Fruit fly (Drosophila melanogaster) whole organism, embryonic: ENCODE results near the gene GAPsec.

Experiments
- Aef1 ChIP-seq: fragments of 200-800 bp; sonication (Bioruptor generic); IDR thresholded peaks from 3 replicates; pipeline ENCODE4 v1.3.6; 2022; ENCODE audit warnings: missing biosample characterization, missing genetic modification characterization
- Blimp-1 ChIP-seq: fragments of 200-800 bp; sonication (Bioruptor generic); optimal IDR thresholded peaks from 3 replicates; lab custom pipeline; 2018; ENCODE audit warnings: missing biosample characterization, missing genetic modification characterization, mild to moderate bottlenecking, moderate library complexity, missing genetic modification reagents
- Bteb2 ChIP-seq: fragments of 200-800 bp; sonication (Bioruptor generic); optimal IDR thresholded peaks from 2 replicates; lab custom pipeline; 2016; ENCODE audit warnings: missing biosample characterization, missing genetic modification characterization
- CG10366 ChIP-seq: fragments of 200-800 bp; sonication (Bioruptor generic); IDR thresholded peaks from 2 replicates; pipeline ENCODE4 v1.3.6; 2022; ENCODE audit warnings: missing biosample characterization, missing genetic modification characterization
- CG10431 ChIP-seq: fragments of 200-800 bp; sonication (Bioruptor generic); optimal IDR thresholded peaks from 3 replicates; lab custom pipeline; 2018; ENCODE audit warnings: missing biosample characterization, mild to moderate bottlenecking, missing genetic modification characterization
- CG11456 ChIP-seq: fragments of 200-800 bp; sonication (Bioruptor generic); IDR thresholded peaks from 3 replicates; pipeline ENCODE4 v1.3.6; 2022; ENCODE audit warnings: missing biosample characterization, missing genetic modification characterization
- CG13287 ChIP-seq: fragments of 200-800 bp; sonication (Bioruptor generic); IDR thresholded peaks from 2 replicates; pipeline ENCODE4 v1.3.6; 2022; ENCODE audit warnings: missing biosample characterization, missing genetic modification characterization; ENCODE audit not compliant: partially characterized antibody
- CG14050 ChIP-seq: fragments of 200-800 bp; sonication (Bioruptor generic); IDR thresholded peaks from 3 replicates; pipeline ENCODE4 v1.3.6; 2022; ENCODE audit warnings: missing biosample characterization, missing genetic modification characterization
- CG1602 ChIP-seq: fragments of 200-800 bp; sonication (Bioruptor generic); optimal IDR thresholded peaks from 3 replicates; lab custom pipeline; 2016; ENCODE audit warnings: missing biosample characterization, missing genetic modification characterization
- CG17186 ChIP-seq: fragments of 200-800 bp; sonication (Bioruptor generic); optimal IDR thresholded peaks from 3 replicates; lab custom pipeline; 2017; ENCODE audit warnings: missing biosample characterization, missing genetic modification reagents, missing genetic modification characterization
- CG2120 ChIP-seq: fragments of 200-800 bp; sonication (Bioruptor generic); optimal IDR thresholded peaks from 3 replicates; lab custom pipeline; 2016; ENCODE audit warnings: missing biosample characterization, missing genetic modification characterization
- CG2202 ChIP-seq: fragments of 200-800 bp; sonication (Bioruptor generic); optimal IDR thresholded peaks from 2 replicates; lab custom pipeline; 2018; ENCODE audit warnings: missing biosample characterization, mild to moderate bottlenecking, missing genetic modification characterization
- CG2678 ChIP-seq: fragments of 200-800 bp; sonication (Bioruptor generic); optimal IDR thresholded peaks from 3 replicates; lab custom pipeline; 2019; ENCODE audit warnings: missing biosample characterization, mild to moderate bottlenecking, missing genetic modification characterization, moderate library complexity
- CG31224 ChIP-seq: fragments of 200-800 bp; sonication (Bioruptor generic); IDR thresholded peaks from 2 replicates; pipeline ENCODE4 v1.3.6; 2022; ENCODE audit warnings: missing biosample characterization, missing genetic modification characterization
- CG32767 ChIP-seq: fragments of 200-800 bp; sonication (Bioruptor generic); IDR thresholded peaks from 2 replicates; pipeline ENCODE4 v1.3.6; 2022; ENCODE audit warnings: missing biosample characterization, missing genetic modification characterization
- CG32772 ChIP-seq: fragments of 200-800 bp; sonication (Bioruptor generic); IDR thresholded peaks from 2 replicates; pipeline ENCODE4 v1.3.6; 2022; ENCODE audit warnings: missing biosample characterization, missing genetic modification characterization
- CG34376 ChIP-seq: fragments of 200-800 bp; sonication (Bioruptor generic); optimal IDR thresholded peaks from 2 replicates; lab custom pipeline; 2018; ENCODE audit warnings: missing biosample characterization, mild to moderate bottlenecking, missing genetic modification characterization
- CG9437 ChIP-seq: fragments of 200-800 bp; sonication (Bioruptor generic); optimal IDR thresholded peaks from 2 replicates; lab custom pipeline; 2018; ENCODE audit warnings: missing biosample characterization, mild to moderate bottlenecking, missing genetic modification characterization
- CG9609 ChIP-seq: fragments of 200-800 bp; sonication (Bioruptor generic); optimal IDR thresholded peaks from 3 replicates; lab custom pipeline; 2016; ENCODE audit warnings: missing biosample characterization, missing genetic modification characterization
- CrebB ChIP-seq: fragments of 200-800 bp; sonication (Bioruptor generic); optimal IDR thresholded peaks from 3 replicates; lab custom pipeline; 2018; ENCODE audit warnings: missing biosample characterization, mild to moderate bottlenecking, missing genetic modification characterization
- E2f2 ChIP-seq: fragments of 200-800 bp; sonication (Bioruptor generic); IDR thresholded peaks from 2 replicates; pipeline ENCODE4 v1.3.6; 2022; ENCODE audit warnings: missing biosample characterization, missing genetic modification characterization
- Eip74EF ChIP-seq, 2 experiments: fragments of 200-800 bp in 1 of 2; fragments of >200 bp in 1 of 2; sonication (Bioruptor generic) in 1 of 2; optimal IDR thresholded peaks; 2 replicates each; lab custom pipeline; 2017 to 2019; ENCODE audit warnings: missing biosample characterization in 2 of 2, missing genetic modification characterization in 2 of 2, mild to moderate bottlenecking in 1 of 2, moderate library complexity in 1 of 2
- GATAe ChIP-seq: fragments of 200-800 bp; sonication (Bioruptor generic); conservative IDR thresholded peaks from 2 replicates; pipeline ENCODE4 v1.3.6; 2022; ENCODE audit warnings: missing biosample characterization, missing genetic modification characterization
- HLH54F ChIP-seq: fragments of 200-800 bp; sonication (Bioruptor generic); optimal IDR thresholded peaks from 3 replicates; lab custom pipeline; 2016; ENCODE audit warnings: missing biosample characterization, missing genetic modification characterization
- al ChIP-seq: fragments of 200-800 bp; sonication (Bioruptor generic); IDR thresholded peaks from 2 replicates; pipeline ENCODE4 v1.3.6; 2022; ENCODE audit warnings: missing biosample characterization, missing genetic modification characterization
- ap ChIP-seq: fragments of 200-800 bp; sonication (Bioruptor generic); IDR thresholded peaks from 2 replicates; pipeline ENCODE4 v1.3.6; 2022; ENCODE audit warnings: missing biosample characterization, missing genetic modification characterization
- bowl ChIP-seq: fragments of 200-800 bp; sonication (Bioruptor generic); IDR thresholded peaks from 2 replicates; pipeline ENCODE4 v1.3.6; 2022; ENCODE audit warnings: missing biosample characterization, missing genetic modification characterization
- cad ChIP-seq: fragments of >200 bp; optimal IDR thresholded peaks from 2 replicates; lab custom pipeline; 2017; ENCODE audit warnings: missing biosample characterization, missing genetic modification characterization
- ci ChIP-seq: fragments of 200-800 bp; sonication (Bioruptor generic); IDR thresholded peaks from 3 replicates; pipeline ENCODE4 v1.3.6; 2022; ENCODE audit warnings: missing biosample characterization, missing genetic modification characterization
- cwo ChIP-seq: fragments of 200-800 bp; sonication (Bioruptor generic); optimal IDR thresholded peaks from 3 replicates; lab custom pipeline; 2017; ENCODE audit warnings: missing biosample characterization, missing genetic modification characterization, mild to moderate bottlenecking, moderate library complexity, missing genetic modification reagents
- fd102C ChIP-seq: fragments of 200-800 bp; sonication (Bioruptor generic); optimal IDR thresholded peaks from 2 replicates; lab custom pipeline; 2018; ENCODE audit warnings: missing biosample characterization, mild to moderate bottlenecking, missing genetic modification characterization, moderate library complexity
- fru ChIP-seq: fragments of >200 bp; optimal IDR thresholded peaks from 2 replicates; lab custom pipeline; 2017
- gcm2 ChIP-seq: fragments of 200-800 bp; sonication (Bioruptor generic); optimal IDR thresholded peaks from 2 replicates; lab custom pipeline; 2016; ENCODE audit warnings: missing biosample characterization, missing genetic modification characterization
- gro ChIP-seq: fragments of 200-800 bp; sonication (Bioruptor generic); optimal IDR thresholded peaks from 2 replicates; lab custom pipeline; 2016; ENCODE audit warnings: missing biosample characterization, missing genetic modification characterization
- ham ChIP-seq: fragments of 200-800 bp; sonication (Bioruptor generic); IDR thresholded peaks from 2 replicates; pipeline ENCODE4 v1.3.6; 2022; ENCODE audit warnings: missing biosample characterization, missing genetic modification characterization
- nerfin-1 ChIP-seq: fragments of 200-800 bp; sonication (Bioruptor generic); optimal IDR thresholded peaks from 3 replicates; lab custom pipeline; 2019; ENCODE audit warnings: missing biosample characterization, mild to moderate bottlenecking, missing genetic modification characterization, moderate library complexity
- nerfin-2 ChIP-seq: fragments of 200-800 bp; sonication (Bioruptor generic); IDR thresholded peaks from 2 replicates; pipeline ENCODE4 v1.3.6; 2022; ENCODE audit warnings: missing biosample characterization, missing genetic modification characterization; ENCODE audit not compliant: partially characterized antibody
- nom ChIP-seq: fragments of 200-800 bp; sonication (Bioruptor generic); optimal IDR thresholded peaks from 2 replicates; lab custom pipeline; 2017; ENCODE audit warnings: missing biosample characterization, missing genetic modification characterization, mild to moderate bottlenecking, moderate library complexity, missing genetic modification reagents
- pho ChIP-seq: fragments of 200-800 bp; sonication (Bioruptor generic); optimal IDR thresholded peaks from 2 replicates; lab custom pipeline; 2016; ENCODE audit warnings: missing biosample characterization, missing genetic modification characterization
- pros ChIP-seq: fragments of 200-800 bp; sonication (Bioruptor generic); optimal IDR thresholded peaks from 3 replicates; lab custom pipeline; 2019; ENCODE audit warnings: missing biosample characterization, mild to moderate bottlenecking, missing genetic modification characterization, moderate library complexity
- repo ChIP-seq: fragments of 200-800 bp; sonication (Bioruptor generic); optimal IDR thresholded peaks from 2 replicates; lab custom pipeline; 2016; ENCODE audit warnings: missing biosample characterization, missing genetic modification characterization
- rib ChIP-seq: fragments of 200-800 bp; sonication (Bioruptor generic); IDR thresholded peaks from 2 replicates; pipeline ENCODE4 v1.3.6; 2022; ENCODE audit warnings: missing biosample characterization, missing genetic modification characterization
- salm ChIP-seq: fragments of 200-800 bp; sonication (Bioruptor generic); optimal IDR thresholded peaks from 2 replicates; lab custom pipeline; 2018; ENCODE audit warnings: missing biosample characterization, mild to moderate bottlenecking, missing genetic modification characterization
- scrt ChIP-seq: fragments of 200-800 bp; sonication (Bioruptor generic); optimal IDR thresholded peaks from 2 replicates; lab custom pipeline; 2018; ENCODE audit warnings: missing biosample characterization, mild to moderate bottlenecking, missing genetic modification characterization, moderate library complexity
- seq ChIP-seq: fragments of 200-800 bp; sonication (Bioruptor generic); IDR thresholded peaks from 2 replicates; pipeline ENCODE4 v1.3.6; 2022; ENCODE audit warnings: missing biosample characterization, missing genetic modification characterization
- slp2 ChIP-seq: fragments of 200-800 bp; sonication (Bioruptor generic); optimal IDR thresholded peaks from 2 replicates; lab custom pipeline; 2016; ENCODE audit warnings: missing biosample characterization, missing genetic modification characterization
- so ChIP-seq: fragments of 200-800 bp; sonication (Bioruptor generic); IDR thresholded peaks from 3 replicates; pipeline ENCODE4 v1.3.6; 2022; ENCODE audit warnings: missing biosample characterization, missing genetic modification characterization
- ssp ChIP-seq: fragments of 200-800 bp; sonication (Bioruptor generic); IDR thresholded peaks from 2 replicates; pipeline ENCODE4 v1.3.6; 2022; ENCODE audit warnings: missing biosample characterization, missing genetic modification characterization
- tna ChIP-seq: fragments of 200-800 bp; sonication (Bioruptor generic); IDR thresholded peaks from 2 replicates; pipeline ENCODE4 v1.3.6; 2022; ENCODE audit warnings: missing biosample characterization, missing genetic modification characterization; ENCODE audit not compliant: partially characterized antibody
- vfl ChIP-seq: fragments of 200-800 bp; sonication (Bioruptor generic); optimal IDR thresholded peaks from 2 replicates; lab custom pipeline; 2016; ENCODE audit warnings: missing biosample characterization, missing genetic modification characterization

GAPsec gene

DNA sequence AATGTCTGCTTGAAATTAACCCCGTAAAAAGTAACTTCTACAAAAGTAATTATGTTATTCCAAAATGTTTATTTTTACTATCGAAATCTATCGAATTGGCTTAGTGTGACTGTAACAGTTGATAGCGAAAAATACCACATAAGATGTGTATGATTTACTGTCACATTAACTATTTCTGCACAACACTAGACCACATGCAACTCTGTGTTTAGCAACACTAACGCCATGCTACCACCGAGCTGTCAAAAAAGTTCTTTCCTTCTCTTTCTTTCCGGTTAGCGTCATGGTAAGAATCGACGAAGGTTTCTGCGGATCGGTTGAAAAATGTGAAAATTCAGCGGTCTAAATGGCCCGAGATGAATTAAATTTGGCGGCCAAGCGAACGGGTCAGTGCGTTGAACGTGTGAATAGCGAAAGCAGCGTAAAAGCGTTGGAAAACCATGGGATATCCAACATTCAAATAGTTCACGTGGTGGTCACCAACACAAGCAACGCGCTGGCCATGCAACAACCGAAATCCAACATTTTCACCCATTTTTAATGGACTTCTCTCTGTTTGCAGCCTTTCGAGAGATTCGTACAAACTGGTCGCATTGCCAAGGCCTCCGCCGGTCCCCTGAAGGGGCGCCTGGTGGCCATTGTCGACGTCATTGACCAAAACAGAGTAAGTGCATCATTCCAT, 22.8 kb downstream of the GAPsec start, which contains the start of the genes Nelf-E and RpL14 (continued):
- peak; percentile 89 for TF ChIP-seq salm (tag; lab: Kevin White, UChicago)
- peak; percentile 95 for TF ChIP-seq CG17186
- no peak for TF ChIP-seq nerfin-2 (GFP tag; lab: Robert Waterston, UW)
- TF ChIP-seq bowl = peak; percentile 87
- TF ChIP-seq E2f2 = peak; percentile 80
- peak; percentile 84 for TF ChIP-seq rib (GFP tag; lab: Robert Waterston, UW)
- peak; percentile 88 for TF ChIP-seq CG2678
- peak; percentile 93 for TF ChIP-seq scrt (GFP tag; lab: Kevin White, UChicago)
- peak; percentile 66; the same call in 1 of the 2 replicates for TF ChIP-seq GATAe (GFP tag; lab: Robert Waterston, UW)
- TF ChIP-seq CG34376 (GFP tag; lab: Kevin White, UChicago) = peak; percentile 98
- TF ChIP-seq CG31224 (GFP tag; lab: Robert Waterston, UW) = peak; percentile 86
- TF ChIP-seq cad (GFP tag; lab: Kevin White, UChicago) = no peak
- TF ChIP-seq CG32772 (GFP tag; lab: Robert Waterston, UW) = peak; percentile 87
- TF ChIP-seq CG9437 = peak; percentile 88
- peak; percentile 98 for TF ChIP-seq CrebB
- TF ChIP-seq CG2202 (tag; lab: Kevin White, UChicago) = peak; percentile 93
- TF ChIP-seq Bteb2 (GFP tag; lab: Kevin White, UChicago) = peak; percentile 96
- peak; percentile 91 for TF ChIP-seq vfl (GFP tag; lab: Kevin White, UChicago)
- TF ChIP-seq Blimp-1 (GFP tag; lab: Kevin White, UChicago) = peak; percentile 79
- TF ChIP-seq CG10366 (GFP tag; lab: Robert Waterston, UW) = peak; percentile 90
- TF ChIP-seq pros (GFP tag; lab: Kevin White, UChicago) = peak; percentile 38
- peak; percentile 84 for TF ChIP-seq ham (GFP tag; lab: Robert Waterston, UW)
- TF ChIP-seq repo (GFP tag; lab: Kevin White, UChicago) = peak; percentile 96
- peak; percentile 92 for TF ChIP-seq so (GFP tag; lab: Robert Waterston, UW)
- TF ChIP-seq CG1602 (GFP tag; lab: Kevin White, UChicago) = peak; percentile 75
- peak; percentile 93 for TF ChIP-seq gcm2 (GFP tag; lab: Kevin White, UChicago)
- TF ChIP-seq CG2120 = peak; percentile 94
- TF ChIP-seq fru (lab: Kevin White, UChicago) = no peak
- TF ChIP-seq pho = peak; percentile 96
- TF ChIP-seq CG32767 (GFP tag; lab: Robert Waterston, UW) = peak; percentile 73; the same call in 1 of the 2 replicates
- TF ChIP-seq slp2 (GFP tag; lab: Kevin White, UChicago) = peak; percentile 94
- TF ChIP-seq ci (GFP tag; lab: Robert Waterston, UW) = peak; percentile 99
- peak; percentile 97 for TF ChIP-seq gro (GFP tag; lab: Kevin White, UChicago)
- TF ChIP-seq nom (GFP tag; lab: Kevin White, UChicago) = peak; percentile 93
- TF ChIP-seq tna = no peak
- peak; percentile 92 for TF ChIP-seq nerfin-1 (tag; lab: Kevin White, UChicago)
- peak; percentile 97 for TF ChIP-seq CG11456
- TF ChIP-seq HLH54F (GFP tag; lab: Kevin White, UChicago) = peak; percentile 96
- peak; percentile 85 for TF ChIP-seq cwo (GFP tag; lab: Kevin White, UChicago)
- peak; percentile 89 for TF ChIP-seq al (GFP tag; lab: Robert Waterston, UW)
- TF ChIP-seq CG14050 (GFP tag; lab: Robert Waterston, UW) = peak; percentile 89
- peak in 1 of 2 experiments; percentile 30 for TF ChIP-seq Eip74EF (GFP tag; optimal IDR thresholded peaks at IDR 0.05; lab: Kevin White, UChicago)
- TF ChIP-seq ssp (GFP tag; lab: Robert Waterston, UW) = peak; percentile 84
- peak; percentile 89 for TF ChIP-seq ap
- peak; percentile 86 for TF ChIP-seq Aef1 (GFP tag; lab: Robert Waterston, UW)
- peak; percentile 94 for TF ChIP-seq CG10431 (GFP tag; lab: Kevin White, UChicago)
- TF ChIP-seq seq (GFP tag; lab: Robert Waterston, UW) = peak; percentile 88
- peak; percentile 96 for TF ChIP-seq CG9609
- TF ChIP-seq fd102C (GFP tag; lab: Kevin White, UChicago) = peak; percentile 90
- peak; percentile 66; the same call in 1 of the 2 replicates for TF ChIP-seq CG13287
